Worm (Caenorhabditis elegans): Measurements from ENCODE around the gene T23G7.3.

Gene T23G7.3

DNA sequence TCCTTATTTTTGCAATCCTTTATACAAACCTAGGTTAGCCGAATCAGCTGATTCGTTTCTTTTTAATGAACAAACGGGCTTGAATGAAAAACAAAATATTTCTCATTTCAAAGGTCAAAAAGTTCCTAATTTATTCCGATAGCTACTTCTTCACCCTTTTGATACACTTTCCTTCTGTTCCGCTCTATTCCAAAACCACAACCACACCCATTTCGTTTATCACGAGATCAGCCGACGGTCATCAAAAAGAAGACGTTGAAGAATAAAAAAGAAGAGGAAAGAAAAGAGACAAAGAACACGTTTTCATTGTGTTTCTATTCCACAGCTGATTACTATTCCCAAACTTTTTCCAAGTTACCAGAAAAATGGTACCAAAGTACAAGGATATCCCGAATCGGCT lies 19.6 kb downstream of the T23G7.3 start:
- TF ChIP-seq lim-7 (GFP tag; IDR thresholded peaks at IDR 0.05): no peak
- TF ChIP-seq saeg-2 (GFP tag; IDR thresholded peaks at IDR 0.05): no peak
- no peak for TF ChIP-seq Y105C5A.15 (GFP tag; IDR thresholded peaks at IDR 0.05)
- TF ChIP-seq zfp-2 (tag; optimal IDR thresholded peaks at IDR 0.05): no peak
- no peak for TF ChIP-seq madf-5 (GFP tag; IDR thresholded peaks at IDR 0.05)

DNA sequence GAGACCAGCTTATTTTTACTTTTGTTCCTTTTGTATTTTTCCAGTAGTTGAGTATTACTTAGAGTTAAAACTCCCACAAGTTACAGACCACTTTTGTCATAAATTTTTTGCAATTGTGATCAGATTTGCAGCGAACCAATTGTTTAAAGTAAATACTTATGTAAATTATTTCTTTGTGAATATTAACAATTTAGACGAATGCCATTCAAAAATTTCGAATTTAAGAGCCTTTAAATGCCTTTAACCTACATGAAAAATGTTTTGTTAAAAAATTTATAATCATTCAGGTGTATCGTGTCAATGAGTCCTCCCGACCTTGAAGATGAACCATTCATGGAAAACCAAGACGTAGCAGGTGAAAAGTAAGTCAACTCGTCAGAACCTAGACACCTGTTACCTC lies 21.7 kb downstream of the T23G7.3 start, which contains the start of gene W07A12.4:
W07A12.4 (plus strand) TSS at position 301 of the 400 bp plus-strand sequence.
- TF ChIP-seq aha-1 (tag): peak; percentile 41
- no peak for TF ChIP-seq mdt-29 (GFP tag; IDR thresholded peaks at IDR 0.05)

DNA sequence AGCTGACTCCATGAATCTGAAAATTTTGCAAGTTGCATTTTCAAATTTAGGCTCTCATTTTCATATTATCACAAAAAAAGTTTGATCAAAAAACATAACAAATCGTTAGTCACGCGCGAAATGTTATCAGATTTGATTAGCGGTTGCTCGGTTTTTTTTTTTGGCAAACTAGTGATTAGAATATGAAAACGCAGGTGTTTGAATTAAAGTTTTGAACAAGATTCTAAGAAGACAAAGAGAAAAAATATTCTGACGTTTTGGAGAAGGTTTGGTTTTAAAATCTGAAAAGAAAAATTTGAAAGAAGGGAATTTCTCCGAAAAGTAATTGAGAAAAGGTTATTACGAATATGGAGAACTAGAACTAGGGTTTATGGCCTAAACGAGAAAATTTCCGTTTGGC lies 23.3 kb downstream of the T23G7.3 start:
- no peak for TF ChIP-seq saeg-2 (GFP tag; IDR thresholded peaks at IDR 0.05)
- no peak for TF ChIP-seq ctbp-1 (GFP tag; IDR thresholded peaks at IDR 0.05)
- TF ChIP-seq T20F7.1 (GFP tag; optimal IDR thresholded peaks at IDR 0.05): no peak
- TF ChIP-seq tra-1 (GFP tag; IDR thresholded peaks at IDR 0.05): no peak
- no peak for TF ChIP-seq unc-130 (GFP tag; optimal IDR thresholded peaks at IDR 0.05)
- TF ChIP-seq set-16 (GFP tag; IDR thresholded peaks at IDR 0.05): no peak
- TF ChIP-seq egl-27 (tag; optimal IDR thresholded peaks at IDR 0.05): no peak
- TF ChIP-seq spr-1 (tag; optimal IDR thresholded peaks at IDR 0.05): no peak
- no peak for TF ChIP-seq jun-1 (tag; optimal IDR thresholded peaks at IDR 0.05)
- no peak for TF ChIP-seq ZK337.2 (GFP tag; IDR thresholded peaks at IDR 0.05)
- TF ChIP-seq daf-19 (GFP tag; conservative IDR thresholded peaks at IDR 0.05): no peak
- TF ChIP-seq dmd-6 (GFP tag; IDR thresholded peaks at IDR 0.05): no peak
- TF ChIP-seq egl-43 (GFP tag; IDR thresholded peaks at IDR 0.05): no peak

DNA sequence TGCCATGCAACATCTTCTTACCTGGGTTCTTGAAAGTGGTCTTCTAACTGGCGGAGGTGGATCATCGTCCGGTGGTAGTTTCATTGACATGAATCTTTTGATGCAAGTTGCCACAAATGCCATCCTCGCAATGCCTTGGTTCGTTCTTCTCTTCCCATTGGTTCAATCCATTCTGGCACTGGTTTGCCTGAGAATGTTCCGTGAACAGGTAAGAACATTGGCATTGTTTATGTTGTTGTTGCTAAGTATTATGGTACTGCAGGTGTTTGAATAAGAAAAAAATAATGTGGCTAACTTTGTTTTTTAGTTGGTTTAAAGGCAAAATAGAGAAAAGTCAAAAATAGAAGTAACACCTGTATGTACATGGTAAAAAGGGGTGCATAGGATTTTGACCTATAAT lies 23.8 kb downstream of the T23G7.3 start:
- TF ChIP-seq attf-4 (tag; optimal IDR thresholded peaks at IDR 0.05) (no peak), egl-27 (tag; optimal IDR thresholded peaks at IDR 0.05) (no peak), unc-62 (GFP tag; optimal IDR thresholded peaks at IDR 0.05 in 1 of 2) (peak in 1 of 2 experiments; percentile 93), unc-62 (tag; optimal IDR thresholded peaks at IDR 0.05) (no peak)

DNA sequence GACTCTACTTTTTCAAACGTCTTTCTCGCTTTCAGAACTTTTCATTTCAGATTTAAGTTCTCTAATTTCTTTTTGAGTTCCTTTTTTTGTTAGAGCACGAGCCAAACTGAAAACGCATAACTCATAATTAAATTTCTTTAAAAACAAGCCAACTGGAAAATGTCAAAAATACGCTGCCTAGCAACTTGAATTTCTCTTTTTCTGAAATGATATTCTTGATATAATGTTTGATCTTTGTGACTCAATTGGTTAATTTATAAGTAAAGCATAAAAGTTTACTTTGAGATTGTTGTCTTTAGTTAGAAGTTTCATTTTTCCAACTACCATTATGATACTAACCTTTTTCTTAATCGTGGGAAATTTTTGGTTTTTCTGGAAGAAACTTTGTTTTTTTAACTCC lies 26.5 kb downstream of the T23G7.3 start:
- no peak for TF ChIP-seq gei-8 (GFP tag; optimal IDR thresholded peaks at IDR 0.05)
- TF ChIP-seq ceh-20 (GFP tag; IDR thresholded peaks at IDR 0.05): no peak
- no peak for TF ChIP-seq daf-12 (tag; optimal IDR thresholded peaks at IDR 0.05)
- TF ChIP-seq nhr-41 (GFP tag; IDR thresholded peaks at IDR 0.05): no peak
- no peak for TF ChIP-seq pqm-1 (tag; optimal IDR thresholded peaks at IDR 0.05)
- peak in 1 of 2 experiments; percentile 52 for TF ChIP-seq unc-62 (GFP tag; optimal IDR thresholded peaks at IDR 0.05 in 1 of 2)
- TF ChIP-seq unc-62 (tag; optimal IDR thresholded peaks at IDR 0.05): no peak
- no peak for TF ChIP-seq fos-1 (tag; optimal IDR thresholded peaks at IDR 0.05)

DNA sequence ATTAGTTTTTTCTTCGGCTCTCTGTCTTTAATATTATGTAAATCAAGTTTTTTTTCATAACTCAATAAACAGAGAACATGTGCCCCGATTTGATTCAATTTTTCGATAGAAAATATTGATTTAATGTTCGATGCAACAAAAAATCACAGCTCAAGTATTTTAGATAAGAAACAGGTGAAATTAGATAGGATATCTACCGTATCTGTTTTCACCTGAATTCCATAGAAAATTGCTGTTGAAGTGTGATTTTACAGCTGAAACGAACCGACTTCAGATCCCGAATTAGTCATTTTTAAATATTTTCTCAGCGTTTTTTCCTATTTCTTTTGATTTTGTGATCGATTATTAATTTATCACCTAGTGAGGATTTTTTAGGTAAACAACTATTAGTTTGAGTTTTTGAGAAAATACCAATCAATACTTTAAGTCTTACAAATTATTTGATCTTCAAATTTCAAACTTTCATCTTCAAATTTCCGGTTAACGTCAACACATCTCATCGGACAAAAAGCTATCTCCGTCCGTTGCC lies 28.4 kb downstream of the T23G7.3 start, which contains the start of gene Y9C2UA.1:
Y9C2UA.1 (plus strand) TSS at position 479 of the 529 bp plus-strand sequence.
- TF ChIP-seq aha-1 (tag) (peak; percentile 42), nhr-42 (GFP tag; IDR thresholded peaks at IDR 0.05) (no peak)

DNA sequence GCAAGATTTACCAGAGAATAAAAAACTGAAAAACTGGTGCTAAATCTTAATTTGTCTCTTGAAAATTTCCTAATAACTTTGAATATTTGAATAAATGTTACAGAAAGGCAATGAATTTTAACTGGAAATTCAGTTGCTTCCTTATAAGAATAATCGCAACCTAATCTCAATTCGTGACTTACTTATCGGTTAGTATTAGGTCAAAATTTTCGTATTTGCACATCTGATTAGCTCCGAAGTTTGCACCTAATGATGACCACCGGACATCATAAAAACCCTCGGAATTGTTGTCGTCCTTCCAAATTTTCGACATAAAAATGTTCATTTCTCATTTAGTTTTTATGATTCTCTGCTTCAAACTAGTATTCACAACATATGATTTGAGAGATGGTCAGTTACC lies 29.8 kb downstream of the T23G7.3 start, which contains the start of gene C16D2.3:
C16D2.3 (plus strand) TSS at position 301 of the 400 bp plus-strand sequence.
- TF ChIP-seq mep-1 (tag; optimal IDR thresholded peaks at IDR 0.05) (no peak), Y5F2A.4 (GFP tag; optimal IDR thresholded peaks at IDR 0.05) (no peak)
